Worm (Caenorhabditis elegans) whole organism, L3 larva: ENCODE results near the gene F09A5.2.

Experiments
- R02D3.7 ChIP-seq: fragments of 150-350 bp; optimal IDR thresholded peaks from 2 replicates; lab custom pipeline; 2014; ENCODE audit warnings: missing biosample characterization, missing genetic modification characterization
- egl-27 ChIP-seq: sonication (generic microtip); optimal IDR thresholded peaks from 4 replicates; lab custom pipeline; 2017; ENCODE audit warnings: missing biosample characterization, missing genetic modification reagents, missing genetic modification characterization
- elt-1 ChIP-seq: fragments of 150-350 bp; optimal IDR thresholded peaks from 2 replicates; lab custom pipeline; 2014; ENCODE audit warnings: missing biosample characterization, missing genetic modification characterization
- fos-1 ChIP-seq: fragments of 150-350 bp; optimal IDR thresholded peaks from 2 replicates; lab custom pipeline; 2014; ENCODE audit warnings: missing biosample characterization, missing genetic modification characterization
- mdl-1 ChIP-seq: fragments of 150-350 bp; optimal IDR thresholded peaks from 2 replicates; lab custom pipeline; 2014; ENCODE audit warnings: missing biosample characterization, missing genetic modification characterization
- nhr-11 ChIP-seq: fragments of 150-350 bp; optimal IDR thresholded peaks from 2 replicates; lab custom pipeline; 2014; ENCODE audit warnings: missing biosample characterization, missing genetic modification characterization
- nhr-12 ChIP-seq: fragments of 150-350 bp; optimal IDR thresholded peaks from 2 replicates; lab custom pipeline; 2014; ENCODE audit warnings: missing biosample characterization, missing genetic modification characterization
- nhr-28 ChIP-seq: fragments of 150-350 bp; optimal IDR thresholded peaks from 2 replicates; lab custom pipeline; 2014; ENCODE audit warnings: missing biosample characterization, missing genetic modification characterization
- pha-4 ChIP-seq: fragments of 150-350 bp; optimal IDR thresholded peaks from 2 replicates; lab custom pipeline; 2014; ENCODE audit warnings: missing biosample characterization, missing genetic modification reagents, missing genetic modification characterization
- pqm-1 ChIP-seq: fragments of 150-350 bp; optimal IDR thresholded peaks from 2 replicates; lab custom pipeline; 2017; ENCODE audit warnings: missing biosample characterization, missing genetic modification characterization, inconsistent platforms
- skn-1 ChIP-seq: fragments of 150-350 bp; optimal IDR thresholded peaks from 2 replicates; lab custom pipeline; 2014; ENCODE audit warnings: missing biosample characterization, missing genetic modification characterization
- ztf-11 ChIP-seq: fragments of 150-350 bp; optimal IDR thresholded peaks from 2 replicates; lab custom pipeline; 2014; ENCODE audit warnings: missing biosample characterization, missing genetic modification characterization

DNA sequence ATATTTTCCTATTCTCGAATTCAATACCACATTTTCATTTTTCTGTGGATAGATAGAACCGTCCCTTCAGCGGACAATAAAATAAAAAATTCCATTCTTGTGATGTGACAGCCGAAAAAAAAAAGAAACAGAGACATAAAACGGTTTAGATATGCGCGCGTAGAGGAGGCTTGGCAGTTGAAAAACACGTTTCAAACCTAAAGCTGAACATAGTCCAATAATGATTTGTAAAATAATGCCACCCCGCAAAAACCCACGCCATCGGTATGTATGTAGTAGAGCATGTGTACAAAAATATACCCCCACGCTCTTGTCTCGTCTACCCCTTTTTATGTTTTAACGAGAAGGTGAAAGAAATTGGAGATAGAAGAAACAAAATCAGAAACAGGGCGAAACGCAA lies 26.2 kb upstream of the F09A5.2 start:
- TF ChIP-seq nhr-28 (tag; lab: Kevin White, UChicago): no peak
- no peak for TF ChIP-seq pha-4 (tag; lab: Kevin White, UChicago)
- no peak for TF ChIP-seq R02D3.7 (tag; lab: Kevin White, UChicago)
- no peak for TF ChIP-seq fos-1 (tag; lab: Kevin White, UChicago)
- no peak for TF ChIP-seq egl-27
- no peak for TF ChIP-seq nhr-11 (tag; lab: Kevin White, UChicago)
- TF ChIP-seq mdl-1: no peak
- TF ChIP-seq skn-1 (tag; lab: Kevin White, UChicago): no peak
- TF ChIP-seq elt-1 (tag; lab: Kevin White, UChicago): no peak
- no peak for TF ChIP-seq ztf-11
- no peak for TF ChIP-seq pqm-1 (tag; lab: Kevin White, UChicago)
- TF ChIP-seq nhr-12: no peak
